Fruit fly (Drosophila melanogaster) S2 (cell line): ENCODE data around the gene Exd2.

ENCODE experiments used
- CG8478 ChIP-seq: fragments of >200 bp; optimal IDR thresholded peaks from 2 replicates; lab custom pipeline; 2018
- CTCF ChIP-seq, 2 experiments: fragments of >200 bp; optimal IDR thresholded peaks; 2 replicates each; lab custom pipeline; 2018

dm6 chr3R:11412371-11412770 is 23.1 kb downstream of the Exd2 start, which contains the start of gene Ipo9:
- TF ChIP-seq CG8478 (lab: Kevin White, UChicago) (no peak), CTCF (optimal IDR thresholded peaks at IDR 0.05; lab: Kevin White, UChicago) (no peak)
